Fruit fly (Drosophila melanogaster) S2 (cell line): Measurements from ENCODE around the gene CG11790.

ENCODE experiments used
- CG8478 ChIP-seq: fragments of >200 bp; optimal IDR thresholded peaks from 2 replicates; lab custom pipeline; 2018
- CTCF ChIP-seq, 2 experiments: fragments of >200 bp; optimal IDR thresholded peaks; 2 replicates each; lab custom pipeline; 2018

DNA sequence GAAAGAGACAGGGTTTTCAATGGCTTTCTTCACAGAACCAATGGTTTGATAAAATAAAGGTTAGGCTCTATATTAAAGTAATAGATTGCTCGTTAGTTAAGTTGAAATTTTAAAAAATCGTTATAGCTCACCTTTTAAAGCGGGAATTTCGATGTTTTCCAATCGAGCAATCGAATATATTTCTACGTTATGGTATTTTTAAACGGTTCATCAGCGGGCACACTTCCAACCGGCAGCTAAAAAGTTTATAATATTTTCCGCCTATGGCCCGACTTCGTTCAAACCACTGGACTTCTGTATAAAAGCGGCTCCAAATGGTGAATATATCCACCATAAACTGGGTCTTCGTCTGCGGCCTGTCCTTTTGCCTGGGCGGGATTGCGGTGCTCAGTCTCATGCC lies 24.4 kb upstream of the CG11790 start, which contains the start of gene beta4GalT7:
- TF ChIP-seq CTCF (optimal IDR thresholded peaks at IDR 0.05; lab: Kevin White, UChicago) (no peak), CG8478 (lab: Kevin White, UChicago) (no peak)
